Worm (Caenorhabditis elegans) whole organism, L3 larva: ENCODE measurements around the gene C44C10.9.

Experiments
- R02D3.7 ChIP-seq: fragments of 150-350 bp; optimal IDR thresholded peaks from 2 replicates; lab custom pipeline; 2014; ENCODE audit warnings: missing biosample characterization, missing genetic modification characterization
- ama-1 ChIP-seq: fragments of 150-350 bp; optimal IDR thresholded peaks from 2 replicates; lab custom pipeline; 2018
- ceh-16 ChIP-seq: sonication (generic microtip); optimal IDR thresholded peaks from 2 replicates; lab custom pipeline; 2017; ENCODE audit warnings: missing biosample characterization, missing genetic modification characterization
- ceh-82 ChIP-seq: fragments of 150-350 bp; optimal IDR thresholded peaks from 2 replicates; lab custom pipeline; 2014; ENCODE audit warnings: missing biosample characterization, missing genetic modification characterization
- daf-12 ChIP-seq: fragments of 150-350 bp; optimal IDR thresholded peaks from 2 replicates; lab custom pipeline; 2014; ENCODE audit warnings: missing biosample characterization, missing genetic modification reagents, missing genetic modification characterization
- egl-27 ChIP-seq: sonication (generic microtip); optimal IDR thresholded peaks from 4 replicates; lab custom pipeline; 2017; ENCODE audit warnings: missing biosample characterization, missing genetic modification reagents, missing genetic modification characterization
- egl-5 ChIP-seq: fragments of 150-350 bp; optimal IDR thresholded peaks from 2 replicates; lab custom pipeline; 2017; ENCODE audit warnings: missing biosample characterization, missing genetic modification reagents, missing genetic modification characterization, inconsistent platforms
- elt-2 ChIP-seq: sonication (generic microtip); optimal IDR thresholded peaks from 2 replicates; lab custom pipeline; 2016; ENCODE audit warnings: missing genetic modification reagents, mild to moderate bottlenecking, missing genetic modification characterization, missing compliant biosample characterization
- elt-3 ChIP-seq, 3 experiments: fragments of 150-350 bp in 1 of 3; sonication (generic microtip) in 2 of 3; optimal IDR thresholded peaks; 2 replicates in 2 of 3; 4 replicates in 1 of 3; lab custom pipeline; 2014 to 2017; ENCODE audit warnings: missing biosample characterization in 3 of 3, missing genetic modification characterization in 3 of 3
- eor-1 ChIP-seq, 2 experiments: fragments of 150-350 bp; optimal IDR thresholded peaks; 2 replicates each; lab custom pipeline; 2014 to 2018; ENCODE audit warnings: missing biosample characterization in 2 of 2, missing genetic modification characterization in 2 of 2
- jun-1 ChIP-seq: fragments of 150-350 bp; optimal IDR thresholded peaks from 2 replicates; lab custom pipeline; 2014; ENCODE audit warnings: missing biosample characterization, missing genetic modification reagents, missing genetic modification characterization
- lin-15B ChIP-seq: fragments of 150-350 bp; optimal IDR thresholded peaks from 2 replicates; lab custom pipeline; 2014; ENCODE audit warnings: missing biosample characterization, missing genetic modification characterization
- lsy-12 ChIP-seq: sonication (generic microtip); optimal IDR thresholded peaks from 2 replicates; lab custom pipeline; 2016; ENCODE audit warnings: mild to moderate bottlenecking, missing genetic modification characterization, missing compliant biosample characterization
- nfya-1 ChIP-seq: sonication (generic microtip); optimal IDR thresholded peaks from 2 replicates; lab custom pipeline; 2017; ENCODE audit warnings: missing genetic modification characterization, mild to moderate bottlenecking, missing compliant biosample characterization, antibody characterized with exemption, moderate library complexity; ENCODE audit not compliant: insufficient read depth
- nhr-12 ChIP-seq: fragments of 150-350 bp; optimal IDR thresholded peaks from 2 replicates; lab custom pipeline; 2014; ENCODE audit warnings: missing biosample characterization, missing genetic modification characterization
- nhr-23 ChIP-seq: fragments of 150-350 bp; optimal IDR thresholded peaks from 2 replicates; lab custom pipeline; 2014; ENCODE audit warnings: missing biosample characterization, missing genetic modification reagents, missing genetic modification characterization
- nhr-237 ChIP-seq: fragments of 150-350 bp; optimal IDR thresholded peaks from 2 replicates; lab custom pipeline; 2014; ENCODE audit warnings: missing biosample characterization, missing genetic modification characterization
- nhr-25 ChIP-seq: sonication (generic microtip); optimal IDR thresholded peaks from 2 replicates; lab custom pipeline; 2017; ENCODE audit warnings: missing biosample characterization, missing genetic modification characterization
- nhr-67 ChIP-seq: fragments of 150-350 bp; optimal IDR thresholded peaks from 2 replicates; lab custom pipeline; 2014; ENCODE audit warnings: missing biosample characterization, missing genetic modification characterization
- nhr-76 ChIP-seq: fragments of 150-350 bp; sonication (generic microtip); optimal IDR thresholded peaks from 5 replicates; lab custom pipeline; 2014; ENCODE audit warnings: missing biosample characterization, missing genetic modification characterization
- pha-4 ChIP-seq: fragments of 150-350 bp; optimal IDR thresholded peaks from 2 replicates; lab custom pipeline; 2014; ENCODE audit warnings: missing biosample characterization, missing genetic modification reagents, missing genetic modification characterization
- pqm-1 ChIP-seq: fragments of 150-350 bp; optimal IDR thresholded peaks from 2 replicates; lab custom pipeline; 2017; ENCODE audit warnings: missing biosample characterization, missing genetic modification characterization, inconsistent platforms
- sea-2 ChIP-seq: fragments of 150-350 bp; sonication (generic microtip); optimal IDR thresholded peaks from 4 replicates; lab custom pipeline; 2014; ENCODE audit warnings: missing biosample characterization, missing genetic modification reagents, missing genetic modification characterization
- snpc-4 ChIP-seq: fragments of 150-350 bp; optimal IDR thresholded peaks from 2 replicates; lab custom pipeline; 2014; ENCODE audit warnings: missing biosample characterization, missing genetic modification characterization
- tbx-2 ChIP-seq: sonication (generic microtip); optimal IDR thresholded peaks from 2 replicates; lab custom pipeline; 2016; ENCODE audit warnings: mild to moderate bottlenecking, missing genetic modification characterization, missing compliant biosample characterization
- unc-39 ChIP-seq: sonication (generic microtip); optimal IDR thresholded peaks from 4 replicates; lab custom pipeline; 2017; ENCODE audit warnings: missing biosample characterization, missing genetic modification characterization
- zag-1 ChIP-seq: fragments of 150-350 bp; optimal IDR thresholded peaks from 2 replicates; lab custom pipeline; 2014; ENCODE audit warnings: missing biosample characterization, missing genetic modification characterization
- ztf-4 ChIP-seq: fragments of 150-350 bp; optimal IDR thresholded peaks from 2 replicates; lab custom pipeline; 2014; ENCODE audit warnings: missing biosample characterization, missing genetic modification characterization

Gene C44C10.9

DNA sequence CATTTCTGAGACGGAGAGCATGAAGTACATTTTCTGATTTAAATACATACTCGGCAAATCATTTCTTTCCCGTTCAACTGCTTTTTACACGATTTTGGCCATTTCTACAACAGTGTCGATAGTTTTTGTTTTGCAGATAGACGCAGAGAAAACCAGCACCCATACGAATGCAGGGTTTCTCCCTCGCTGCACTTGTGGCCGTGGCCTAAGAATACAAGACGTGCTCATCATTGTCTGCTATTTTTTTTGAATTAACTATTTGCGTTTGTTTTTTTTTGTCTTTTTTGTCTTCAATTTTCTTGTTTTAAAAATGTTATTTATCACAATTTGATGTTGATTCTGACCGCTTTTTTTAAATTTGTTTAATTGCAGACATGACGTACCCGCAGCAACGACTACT is 23.2 kb downstream of the C44C10.9 start, which contains the start of gene smcl-1 (continued):
- TF ChIP-seq snpc-4 (peak; percentile 57), pqm-1 (tag; lab: Kevin White, UChicago) (no peak)

DNA sequence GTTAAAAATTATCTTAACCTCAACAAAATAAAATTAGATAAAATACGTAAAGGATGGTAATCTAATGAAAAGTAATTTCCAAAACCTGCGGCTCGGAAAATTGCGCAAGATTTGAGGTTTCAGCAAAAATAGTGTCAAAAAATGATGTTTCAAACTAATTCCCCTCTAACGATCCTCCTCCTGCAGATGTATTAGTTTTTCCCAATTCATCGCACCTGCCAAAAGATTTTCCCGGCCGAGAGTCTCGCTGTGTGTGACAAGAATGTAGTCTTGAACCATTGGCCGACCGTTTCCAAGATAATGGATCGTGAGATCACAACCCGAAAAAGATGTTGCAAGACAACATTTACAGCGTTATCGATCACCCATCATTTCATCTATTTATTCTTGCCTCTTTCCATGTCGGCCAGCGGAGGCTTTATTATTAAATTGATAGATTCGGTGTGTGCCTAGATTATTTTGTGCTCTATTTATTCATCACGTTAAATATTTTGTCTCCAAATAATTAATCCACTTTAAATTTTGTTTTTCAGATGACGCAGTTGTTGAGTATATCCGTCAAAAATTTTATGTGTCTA is 26.2 kb downstream of the C44C10.9 start, which contains the start of the genes C44C10.10 and C44C10.5:
Gene C44C10.10, plus strand, starts transcription at position 301 of the 578 bp plus-strand sequence.
Gene C44C10.5, plus strand, starts transcription at position 528 of the 578 bp plus-strand sequence.
- TF ChIP-seq ama-1 (lab: Kevin White, UChicago) (no peak), zag-1 (tag; lab: Kevin White, UChicago) (no peak), egl-27 (no peak), snpc-4 (no peak), nhr-237 (tag; lab: Kevin White, UChicago) (no peak), jun-1 (no peak), ceh-16 (tag; lab: Kevin White, UChicago) (no peak)

DNA sequence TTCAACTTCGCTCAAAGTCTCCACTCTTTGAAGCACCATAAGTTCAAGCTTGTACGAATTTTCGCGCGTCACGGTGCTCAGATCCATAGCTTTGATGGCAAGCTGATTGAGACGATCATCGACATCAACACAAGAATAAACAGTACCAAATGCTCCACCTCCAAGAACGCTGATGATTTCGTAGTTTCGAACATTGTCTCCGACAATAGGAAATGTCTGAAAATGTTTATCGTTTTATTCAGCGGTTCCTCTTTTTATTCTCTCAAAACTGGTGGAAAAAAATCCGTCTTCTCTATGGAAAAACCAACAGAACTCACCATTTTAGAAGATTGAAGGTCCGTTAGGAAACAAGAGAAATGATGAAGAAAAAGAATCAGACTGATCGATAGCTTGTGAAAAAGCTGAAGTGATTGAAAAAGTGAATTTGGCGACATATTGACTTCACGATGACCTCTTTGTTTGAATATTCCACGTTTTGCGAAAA is 28.4 kb downstream of the C44C10.9 start, which contains the start of gene C44C10.7:
Gene C44C10.7, minus strand, starts transcription at position 434 of the 484 bp plus-strand sequence.
- no peak for TF ChIP-seq daf-12 (tag; lab: Kevin White, UChicago)
- no peak for TF ChIP-seq ceh-16 (tag; lab: Kevin White, UChicago)
- no peak for TF ChIP-seq lsy-12 (tag; lab: Kevin White, UChicago)
- TF ChIP-seq egl-27, result no peak
- no peak for TF ChIP-seq jun-1
- no peak for TF ChIP-seq nhr-12 (tag; lab: Kevin White, UChicago)
- TF ChIP-seq snpc-4, result no peak
- no peak for TF ChIP-seq R02D3.7 (tag; lab: Kevin White, UChicago)
- TF ChIP-seq ztf-4 (tag; lab: Kevin White, UChicago), result no peak
- TF ChIP-seq elt-3 (tag; optimal IDR thresholded peaks at IDR 0.05; lab: Kevin White, UChicago), result no peak
- TF ChIP-seq eor-1 (tag; optimal IDR thresholded peaks at IDR 0.05; lab: Kevin White, UChicago), result no peak
- TF ChIP-seq zag-1 (tag; lab: Kevin White, UChicago), result no peak
- no peak for TF ChIP-seq nhr-23 (tag; lab: Kevin White, UChicago)
- no peak for TF ChIP-seq nhr-67 (tag; lab: Kevin White, UChicago)
- TF ChIP-seq tbx-2 (tag; lab: Kevin White, UChicago), result no peak
- TF ChIP-seq lin-15B (tag; lab: Kevin White, UChicago), result no peak

DNA sequence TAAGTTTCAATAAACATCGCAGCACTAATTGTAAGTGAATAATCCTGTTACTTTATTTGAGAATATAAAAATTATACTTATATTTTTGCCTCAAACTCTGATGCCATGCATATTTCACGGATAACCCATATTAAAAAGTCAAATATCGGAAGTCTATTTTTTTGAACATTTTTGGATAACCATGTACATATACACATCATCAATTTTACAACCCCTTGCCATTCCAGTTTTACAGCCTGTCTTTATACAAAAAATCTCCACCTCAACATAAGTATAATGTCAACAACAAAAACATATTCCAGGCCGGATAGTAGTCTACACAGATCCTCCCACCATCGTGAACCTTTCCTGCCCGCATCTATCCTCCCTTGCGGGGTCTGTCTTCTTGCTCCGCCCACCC is 32.1 kb downstream of the C44C10.9 start, which contains the start of gene hnd-1:
Gene hnd-1, plus strand, starts transcription at position 301 of the 400 bp plus-strand sequence.
- TF ChIP-seq nhr-76 (tag; lab: Kevin White, UChicago) (no peak), unc-39 (tag; lab: Kevin White, UChicago) (no peak), nfya-1 (no peak), nhr-25 (tag; lab: Kevin White, UChicago) (no peak), eor-1 (tag; optimal IDR thresholded peaks at IDR 0.05; lab: Kevin White, UChicago) (no peak), egl-5 (tag; lab: Kevin White, UChicago) (no peak), ceh-82 (tag; lab: Kevin White, UChicago) (no peak), sea-2 (GFP tag; lab: Kevin White, UChicago) (no peak)

DNA sequence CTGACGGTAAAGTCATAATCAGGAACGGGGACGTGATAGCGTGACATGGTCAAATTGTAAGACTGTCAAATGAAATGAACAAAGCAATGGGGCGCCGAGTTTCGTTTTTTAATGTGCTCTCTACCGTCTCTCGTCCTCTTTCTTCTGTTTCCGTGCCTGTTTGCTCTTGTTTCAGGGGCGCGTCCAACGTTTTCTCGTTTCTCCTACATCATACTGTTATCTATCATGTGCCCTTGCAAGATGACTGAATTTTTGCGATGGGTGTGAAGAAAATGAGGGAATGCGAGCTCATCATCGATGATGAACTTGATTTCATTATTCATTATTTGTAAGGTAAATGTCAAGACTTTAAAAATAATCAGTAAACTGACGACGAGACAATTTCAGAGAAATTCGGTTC is 35.5 kb downstream of the C44C10.9 start, which contains the start of gene T04F8.7:
Gene T04F8.7, minus strand, starts transcription at position 130 of the 400 bp plus-strand sequence.
- no peak for TF ChIP-seq nfya-1
- TF ChIP-seq pqm-1 (tag; lab: Kevin White, UChicago), result peak; percentile 79
- TF ChIP-seq elt-2 (tag; lab: Kevin White, UChicago), result peak; percentile 91
- TF ChIP-seq jun-1, result peak; percentile 15
- TF ChIP-seq, all 47 proteins: peak for 3

DNA sequence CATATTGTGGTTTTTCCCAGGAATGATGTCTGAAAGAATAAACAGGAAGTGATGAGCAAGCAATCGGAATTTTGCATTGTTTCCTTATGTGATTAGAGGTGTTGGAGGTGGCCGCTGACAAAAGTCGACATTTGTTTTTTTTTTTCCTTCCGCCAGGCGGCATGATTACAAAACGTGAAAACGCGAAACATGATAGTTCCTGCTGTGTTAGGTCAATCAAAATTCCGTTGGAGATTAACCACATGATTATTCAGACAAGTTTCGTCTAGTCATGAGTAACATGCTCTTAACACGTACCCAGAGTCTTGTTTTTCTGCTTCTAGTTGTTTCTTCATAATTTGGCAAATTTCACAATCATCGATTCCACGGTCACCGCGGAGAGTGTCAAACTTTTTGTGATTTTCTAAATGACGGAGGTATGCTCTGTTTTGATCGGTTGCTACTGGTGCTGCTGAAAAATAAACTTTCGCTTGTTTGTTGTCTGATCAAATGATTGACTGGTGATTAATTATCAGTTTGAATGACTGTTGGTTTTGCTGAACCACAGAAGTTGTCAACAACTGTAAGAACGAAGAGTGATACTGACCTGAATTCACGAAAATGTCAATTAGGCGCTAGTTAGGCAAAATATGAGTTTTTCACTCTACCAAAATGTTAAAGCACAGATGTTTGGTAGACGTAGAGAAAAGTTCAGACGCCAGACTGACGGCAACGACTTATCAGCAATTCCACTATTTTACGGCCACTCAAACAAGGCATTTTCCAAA is 36.9 kb downstream of the C44C10.9 start:
- TF ChIP-seq pha-4 (peak; percentile 33), nhr-237 (tag; lab: Kevin White, UChicago) (no peak), elt-2 (tag; lab: Kevin White, UChicago) (peak; percentile 65)
- TF ChIP-seq, all 47 proteins: peak for 2
